Worm (Caenorhabditis elegans) whole organism, early embryonic: ENCODE results near the gene R11G1.1.

Experiments used
- B0310.2 ChIP-seq: sonication (generic microtip); optimal IDR thresholded peaks from 2 replicates; lab custom pipeline; 2016; ENCODE audit warnings: mild to moderate bottlenecking, missing genetic modification characterization, missing compliant biosample characterization
- F13C5.2 ChIP-seq: sonication (generic microtip); optimal IDR thresholded peaks from 2 replicates; lab custom pipeline; 2017; ENCODE audit warnings: mild to moderate bottlenecking, missing genetic modification characterization, inconsistent platforms, missing compliant biosample characterization
- aly-1 ChIP-seq: sonication (generic microtip); optimal IDR thresholded peaks from 2 replicates; lab custom pipeline; 2016; ENCODE audit warnings: missing genetic modification characterization, missing compliant biosample characterization
- ama-1 ChIP-seq: fragments of 150-350 bp; optimal IDR thresholded peaks from 2 replicates; lab custom pipeline; 2014
- ceh-13 ChIP-seq: fragments of 200-800 bp; sonication (Bioruptor generic); optimal IDR thresholded peaks from 2 replicates; lab custom pipeline; 2018; ENCODE audit warnings: mild to moderate bottlenecking, missing genetic modification characterization, missing compliant biosample characterization
- ceh-36 ChIP-seq: sonication (generic microtip); optimal IDR thresholded peaks from 2 replicates; lab custom pipeline; 2016; ENCODE audit warnings: missing genetic modification characterization, inconsistent platforms, missing compliant biosample characterization
- ets-7 ChIP-seq: sonication (generic microtip); optimal IDR thresholded peaks from 2 replicates; lab custom pipeline; 2016; ENCODE audit warnings: missing genotype, missing genetic modification characterization, missing compliant biosample characterization
- flt-1 ChIP-seq: fragments of 200-800 bp; sonication (Bioruptor generic); IDR thresholded peaks from 2 replicates; pipeline ENCODE4 v1.3.6; 2022; ENCODE audit warnings: missing genetic modification characterization, missing compliant biosample characterization
- hmbx-1 ChIP-seq: sonication (generic microtip); optimal IDR thresholded peaks from 2 replicates; lab custom pipeline; 2016; ENCODE audit warnings: mild to moderate bottlenecking, missing genetic modification characterization, missing compliant biosample characterization
- hmg-4 ChIP-seq: fragments of 200-800 bp; sonication (Bioruptor generic); optimal IDR thresholded peaks from 2 replicates; lab custom pipeline; 2018; ENCODE audit warnings: mild to moderate bottlenecking, missing genetic modification characterization, missing compliant biosample characterization
- hnd-1 ChIP-seq: sonication (generic microtip); optimal IDR thresholded peaks from 2 replicates; lab custom pipeline; 2016; ENCODE audit warnings: missing genetic modification characterization, missing compliant biosample characterization
- pes-1 ChIP-seq: fragments of 200-800 bp; sonication (Bioruptor generic); IDR thresholded peaks from 2 replicates; pipeline ENCODE4 v1.3.6; 2022; ENCODE audit warnings: missing genetic modification reagents, missing genetic modification characterization, missing compliant biosample characterization
- scrt-1 ChIP-seq: fragments of 200-800 bp; sonication (Bioruptor generic); IDR thresholded peaks from 2 replicates; pipeline ENCODE4 v1.3.6; 2022; ENCODE audit warnings: missing genetic modification characterization, missing compliant biosample characterization
- sea-1 ChIP-seq: fragments of 200-800 bp; sonication (Bioruptor generic); conservative IDR thresholded peaks from 2 replicates; pipeline ENCODE4 v1.3.6; 2022; ENCODE audit warnings: missing genetic modification characterization, missing compliant biosample characterization
- tbx-11 ChIP-seq: fragments of 200-800 bp; sonication (Bioruptor generic); IDR thresholded peaks from 2 replicates; pipeline ENCODE4 v1.3.6; 2022; ENCODE audit warnings: missing genetic modification characterization, missing compliant biosample characterization
- tbx-37 ChIP-seq: fragments of 200-800 bp; sonication (Bioruptor generic); conservative IDR thresholded peaks from 2 replicates; pipeline ENCODE4 v1.3.6; 2022; ENCODE audit warnings: missing genetic modification reagents, missing genetic modification characterization, missing compliant biosample characterization
- tra-4 ChIP-seq: sonication (generic microtip); optimal IDR thresholded peaks from 2 replicates; lab custom pipeline; 2017; ENCODE audit warnings: missing genetic modification characterization, missing compliant biosample characterization

The R11G1.1 gene

ce11 chrX:3659192-3659591 is at the start of gene R11G1.1:
Gene R11G1.1, plus strand, starts transcription at chrX:3659492.
- no peak for TF ChIP-seq pes-1 (GFP tag; lab: Robert Waterston, UW)
- TF ChIP-seq tra-4 (tag; lab: Kevin White, UChicago) = no peak
- no peak for TF ChIP-seq B0310.2 (tag; lab: Kevin White, UChicago)
- no peak for TF ChIP-seq F13C5.2 (tag; lab: Kevin White, UChicago)
- TF ChIP-seq hnd-1 (tag; lab: Kevin White, UChicago) = no peak
- no peak for TF ChIP-seq ets-7

ce11 chrX:3610442-3610841 is 48.9 kb upstream of the R11G1.1 start:
- no peak for TF ChIP-seq hmbx-1 (tag; lab: Kevin White, UChicago)
- TF ChIP-seq tbx-37 = no peak
- TF ChIP-seq hnd-1 (tag; lab: Kevin White, UChicago) = no peak
- TF ChIP-seq ceh-13 (GFP tag; lab: Kevin White, UChicago) = no peak
- TF ChIP-seq B0310.2 (tag; lab: Kevin White, UChicago) = no peak
- TF ChIP-seq tra-4 (tag; lab: Kevin White, UChicago) = no peak
- no peak for TF ChIP-seq F13C5.2 (tag; lab: Kevin White, UChicago)
- no peak for TF ChIP-seq scrt-1 (GFP tag; lab: Robert Waterston, UW)
- no peak for TF ChIP-seq tbx-11 (GFP tag; lab: Robert Waterston, UW)
- TF ChIP-seq ceh-36 (tag; lab: Kevin White, UChicago) = no peak
- no peak for TF ChIP-seq pes-1 (GFP tag; lab: Robert Waterston, UW)
- no peak for TF ChIP-seq flt-1 (GFP tag; lab: Robert Waterston, UW)
- TF ChIP-seq aly-1 = no peak
- no peak for TF ChIP-seq hmg-4 (GFP tag; lab: Kevin White, UChicago)
- TF ChIP-seq ama-1 (lab: Kevin White, UChicago) = no peak
- TF ChIP-seq sea-1 = no peak
- TF ChIP-seq ets-7 = no peak

ce11 chrX:3611042-3611623 is 48.2 kb upstream of the R11G1.1 start, which contains the start of gene C18B2.5:
Gene C18B2.5, minus strand, starts transcription at chrX:3611092.
- TF ChIP-seq ets-7 (no peak), F13C5.2 (tag; lab: Kevin White, UChicago) (no peak), ceh-36 (tag; lab: Kevin White, UChicago) (no peak), tbx-37 (no peak), hnd-1 (tag; lab: Kevin White, UChicago) (no peak), aly-1 (no peak), sea-1 (no peak), scrt-1 (GFP tag; lab: Robert Waterston, UW) (no peak), ama-1 (lab: Kevin White, UChicago) (no peak), pes-1 (GFP tag; lab: Robert Waterston, UW) (no peak), tbx-11 (GFP tag; lab: Robert Waterston, UW) (no peak)

- TF ChIP-seq B0310.2 (tag; lab: Kevin White, UChicago) = no peak
- no peak for TF ChIP-seq hmbx-1 (tag; lab: Kevin White, UChicago)
- no peak for TF ChIP-seq sea-1
- no peak for TF ChIP-seq tbx-11 (GFP tag; lab: Robert Waterston, UW)
- no peak for TF ChIP-seq hnd-1 (tag; lab: Kevin White, UChicago)
- no peak for TF ChIP-seq hmg-4 (GFP tag; lab: Kevin White, UChicago)
- TF ChIP-seq tbx-37 = no peak
- TF ChIP-seq aly-1 = no peak
- no peak for TF ChIP-seq ama-1 (lab: Kevin White, UChicago)
- no peak for TF ChIP-seq flt-1 (GFP tag; lab: Robert Waterston, UW)
- no peak for TF ChIP-seq tra-4 (tag; lab: Kevin White, UChicago)
- TF ChIP-seq pes-1 (GFP tag; lab: Robert Waterston, UW) = no peak
- TF ChIP-seq F13C5.2 (tag; lab: Kevin White, UChicago) = no peak
- no peak for TF ChIP-seq ceh-13 (GFP tag; lab: Kevin White, UChicago)
- no peak for TF ChIP-seq ets-7
- TF ChIP-seq ceh-36 (tag; lab: Kevin White, UChicago) = no peak
These were observed 47.6 kb upstream of the R11G1.1 start for ce11 chrX:3611740-3612139.

- TF ChIP-seq sea-1 = no peak
- no peak for TF ChIP-seq ceh-13 (GFP tag; lab: Kevin White, UChicago)
- TF ChIP-seq ceh-36 (tag; lab: Kevin White, UChicago) = no peak
- TF ChIP-seq aly-1 = no peak
These were observed 45.6 kb upstream of the R11G1.1 start for ce11 chrX:3613665-3614064.

ce11 chrX:3617218-3617617 is 42.1 kb upstream of the R11G1.1 start, which contains the start of gene del-9:
Gene del-9, minus strand, starts transcription at chrX:3617318.
- TF ChIP-seq aly-1 = no peak
- TF ChIP-seq sea-1 = no peak
- TF ChIP-seq tbx-37 = no peak
- no peak for TF ChIP-seq pes-1 (GFP tag; lab: Robert Waterston, UW)
- TF ChIP-seq B0310.2 (tag; lab: Kevin White, UChicago) = no peak
- no peak for TF ChIP-seq tra-4 (tag; lab: Kevin White, UChicago)

- TF ChIP-seq ceh-36 (tag; lab: Kevin White, UChicago) = no peak
- TF ChIP-seq aly-1 = no peak
- no peak for TF ChIP-seq F13C5.2 (tag; lab: Kevin White, UChicago)
- TF ChIP-seq ama-1 (lab: Kevin White, UChicago) = no peak
- TF ChIP-seq B0310.2 (tag; lab: Kevin White, UChicago) = no peak
These were observed 40.5 kb upstream of the R11G1.1 start for ce11 chrX:3618842-3619241.

ce11 chrX:3623162-3623561 is 36.1 kb upstream of the R11G1.1 start, which contains the start of gene C18B2.2:
Gene C18B2.2, plus strand, starts transcription at chrX:3623462.
- TF ChIP-seq hmbx-1 (tag; lab: Kevin White, UChicago) (no peak), scrt-1 (GFP tag; lab: Robert Waterston, UW) (no peak), pes-1 (GFP tag; lab: Robert Waterston, UW) (no peak), hnd-1 (tag; lab: Kevin White, UChicago) (no peak), ama-1 (lab: Kevin White, UChicago) (no peak), sea-1 (no peak), F13C5.2 (tag; lab: Kevin White, UChicago) (no peak), ets-7 (no peak), ceh-13 (GFP tag; lab: Kevin White, UChicago) (no peak), tbx-37 (no peak), aly-1 (no peak), tra-4 (tag; lab: Kevin White, UChicago) (no peak), hmg-4 (GFP tag; lab: Kevin White, UChicago) (no peak), B0310.2 (tag; lab: Kevin White, UChicago) (no peak), ceh-36 (tag; lab: Kevin White, UChicago) (no peak)
